Worm (Caenorhabditis elegans): ENCODE measurements around the gene clec-255.

Gene clec-255

ce11 chrV:18770623-18771022, at the start of gene clec-255:
Gene clec-255, minus strand, starts transcription at chrV:18770723.
- no peak for TF ChIP-seq let-607 (tag; optimal IDR thresholded peaks at IDR 0.05)
- no peak for TF ChIP-seq ama-1 (optimal IDR thresholded peaks at IDR 0.05)
- no peak for TF ChIP-seq ama-1 (GFP tag; optimal IDR thresholded peaks at IDR 0.05)
- no peak for TF ChIP-seq mes-4 (tag; optimal IDR thresholded peaks at IDR 0.05)
- TF ChIP-seq hlh-26 (GFP tag; conservative IDR thresholded peaks at IDR 0.05): no peak
- no peak for TF ChIP-seq tbx-9 (tag; optimal IDR thresholded peaks at IDR 0.05; ENCODE audit: borderline replicate concordance)
- no peak for TF ChIP-seq T26A5.8 (tag; optimal IDR thresholded peaks at IDR 0.05)

DNA sequence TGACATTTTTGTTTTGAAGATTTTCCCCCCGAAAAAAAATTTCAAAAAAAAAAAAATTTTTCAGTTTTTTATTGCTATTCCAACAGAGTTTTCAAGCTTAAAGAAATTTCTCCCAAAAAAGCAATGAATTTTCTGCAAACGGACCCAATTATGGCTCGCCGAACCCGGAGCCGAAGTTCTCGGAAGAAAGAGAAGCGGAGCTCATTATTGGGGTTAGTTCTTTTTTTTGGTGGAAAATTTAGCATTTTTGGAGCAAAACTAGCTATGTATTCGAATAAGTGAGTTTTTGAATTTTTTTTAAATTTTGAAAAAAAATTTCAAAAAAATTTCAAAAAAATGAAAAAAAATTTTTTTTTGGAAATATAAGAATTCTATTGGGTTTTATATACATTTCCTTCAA, 49.1 kb upstream of the clec-255 start, which contains the start of gene ncs-5:
Gene ncs-5 (plus strand): TSS at position 124 of the 400 bp plus-strand sequence.
- TF ChIP-seq hsf-1 (GFP tag; IDR thresholded peaks at IDR 0.05) (no peak), lag-1 (GFP tag; IDR thresholded peaks at IDR 0.05) (no peak), snpc-1.3 (tag; optimal IDR thresholded peaks at IDR 0.05; ENCODE audit: insufficient read depth) (no peak), ceh-58 (GFP tag; IDR thresholded peaks at IDR 0.05) (no peak), tlf-1 (GFP tag; optimal IDR thresholded peaks at IDR 0.05) (no peak), F57A8.1 (GFP tag; optimal IDR thresholded peaks at IDR 0.05) (no peak), B0261.1 (tag; optimal IDR thresholded peaks at IDR 0.05) (no peak), ceh-40 (GFP tag; IDR thresholded peaks at IDR 0.05) (no peak), pbrm-1 (GFP tag; IDR thresholded peaks at IDR 0.05) (no peak), F10E7.11 (tag; optimal IDR thresholded peaks at IDR 0.05) (no peak), ceh-100 (GFP tag; IDR thresholded peaks at IDR 0.05) (no peak), ztf-18 (tag; optimal IDR thresholded peaks at IDR 0.05) (no peak), pha-4 (tag; optimal IDR thresholded peaks at IDR 0.05) (no peak)

ce11 chrV:18811360-18811759, 40.8 kb upstream of the clec-255 start, which contains the start of gene C54E10.7:
Gene C54E10.7, plus strand, starts transcription at chrV:18811660.
- no peak for TF ChIP-seq T26A5.8 (tag; optimal IDR thresholded peaks at IDR 0.05)
- no peak for TF ChIP-seq mxl-1 (tag; optimal IDR thresholded peaks at IDR 0.05)
- TF ChIP-seq lir-1 (GFP tag; conservative IDR thresholded peaks at IDR 0.05): no peak
- TF ChIP-seq ztf-28 (GFP tag; IDR thresholded peaks at IDR 0.05): no peak

DNA sequence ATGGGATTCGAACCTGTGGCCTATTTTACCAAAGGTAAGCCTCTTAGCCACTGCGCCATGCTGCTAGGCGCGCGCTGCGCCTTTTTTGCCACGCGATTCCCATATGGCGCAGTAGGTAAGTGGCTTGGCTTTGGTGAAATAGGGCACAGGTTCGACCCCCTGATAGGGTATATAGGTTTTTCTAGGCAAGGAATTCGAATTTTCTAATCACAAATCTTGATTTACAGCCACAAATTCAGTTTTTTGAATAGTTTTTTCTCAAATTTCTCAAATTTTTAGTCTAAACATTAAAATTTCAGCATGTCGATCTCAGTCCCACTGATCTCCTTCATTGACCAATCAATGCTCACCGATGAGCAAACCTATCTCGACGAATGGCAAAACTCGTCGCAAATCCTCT, 40.2 kb upstream of the clec-255 start, which contains the start of gene C54E10.3:
Gene C54E10.3 (plus strand): TSS at position 301 of the 400 bp plus-strand sequence.
- no peak for TF ChIP-seq lin-35 (GFP tag; optimal IDR thresholded peaks at IDR 0.05)
- no peak for TF ChIP-seq hlh-12 (tag; optimal IDR thresholded peaks at IDR 0.05)
- TF ChIP-seq let-526 (GFP tag; IDR thresholded peaks at IDR 0.05): no peak
- no peak for TF ChIP-seq mxl-1 (tag; optimal IDR thresholded peaks at IDR 0.05)
- no peak for TF ChIP-seq cebp-1 (GFP tag; IDR thresholded peaks at IDR 0.05)
- no peak for TF ChIP-seq cebp-1 (tag; optimal IDR thresholded peaks at IDR 0.05)
- TF ChIP-seq ets-4 (GFP tag; optimal IDR thresholded peaks at IDR 0.05): no peak
- TF ChIP-seq dpl-1 (GFP tag; optimal IDR thresholded peaks at IDR 0.05): no peak
- no peak for TF ChIP-seq mcd-1 (GFP tag; IDR thresholded peaks at IDR 0.05)
- no peak for TF ChIP-seq bed-2 (GFP tag; IDR thresholded peaks at IDR 0.05)
- no peak for TF ChIP-seq dpff-1 (tag; optimal IDR thresholded peaks at IDR 0.05)
- no peak for TF ChIP-seq hmg-1.2 (GFP tag; IDR thresholded peaks at IDR 0.05)
- no peak for TF ChIP-seq C17E4.6 (GFP tag; IDR thresholded peaks at IDR 0.05)
